Fruit fly (Drosophila melanogaster): ENCODE results near the gene out.
A peak's percentile ranks its signal among the peaks of the same experiment; 100 is the strongest.

The out gene

dm6 chrX:19262553-19262952 is 59.4 kb downstream of the out start:
- no peak for TF ChIP-seq Ravus (GFP tag; IDR thresholded peaks at IDR 0.05)
- TF ChIP-seq CG10979 (tag; optimal IDR thresholded peaks at IDR 0.05): peak; percentile 25
- TF ChIP-seq CG15073 (GFP tag; optimal IDR thresholded peaks at IDR 0.05): no peak
- TF ChIP-seq Meics (GFP tag; optimal IDR thresholded peaks at IDR 0.05): peak; percentile 21
- TF ChIP-seq CG30020 (tag; optimal IDR thresholded peaks at IDR 0.05): no peak
- no peak for TF ChIP-seq Dad (GFP tag; optimal IDR thresholded peaks at IDR 0.05)
- TF ChIP-seq CG11695 (GFP tag; IDR thresholded peaks at IDR 0.05): peak; percentile 43; the same call in 1 of the 3 replicates
- TF ChIP-seq unc-4 (GFP tag; IDR thresholded peaks at IDR 0.05; ENCODE audit: partially characterized antibody): no peak
- TF ChIP-seq nmo (GFP tag; optimal IDR thresholded peaks at IDR 0.05): no peak
- peak; percentile 32 for TF ChIP-seq CG12391 (tag; optimal IDR thresholded peaks at IDR 0.05)
- TF ChIP-seq CG17359 (tag; optimal IDR thresholded peaks at IDR 0.05): peak; percentile 49
- peak; percentile 11; the same call in 1 of the 2 replicates for TF ChIP-seq CG32532 (GFP tag; IDR thresholded peaks at IDR 0.05)
- TF ChIP-seq CG18262 (tag; optimal IDR thresholded peaks at IDR 0.05): peak; percentile 47
- peak; percentile 14 for TF ChIP-seq zf30C (GFP tag; optimal IDR thresholded peaks at IDR 0.05)
- TF ChIP-seq Hmr (GFP tag; optimal IDR thresholded peaks at IDR 0.05): no peak
- no peak for TF ChIP-seq CG13287 (GFP tag; IDR thresholded peaks at IDR 0.05; ENCODE audit: partially characterized antibody)
- TF ChIP-seq CG14710 (tag; optimal IDR thresholded peaks at IDR 0.05): peak; percentile 20
- no peak for TF ChIP-seq CG2202 (tag; optimal IDR thresholded peaks at IDR 0.05)
- no peak for TF ChIP-seq repo (GFP tag; optimal IDR thresholded peaks at IDR 0.05)
- TF ChIP-seq vvl (GFP tag; IDR thresholded peaks at IDR 0.05): peak; percentile 20; the same call in 1 of the 2 replicates
- no peak for TF ChIP-seq CG34376 (GFP tag; optimal IDR thresholded peaks at IDR 0.05)
- peak; percentile 18 for TF ChIP-seq unpg (GFP tag; optimal IDR thresholded peaks at IDR 0.05)
- TF ChIP-seq dmrt99B (tag; optimal IDR thresholded peaks at IDR 0.05): peak; percentile 45
- no peak for TF ChIP-seq mam (GFP tag; optimal IDR thresholded peaks at IDR 0.05)
- no peak for TF ChIP-seq CG1832 (GFP tag; optimal IDR thresholded peaks at IDR 0.05)
- no peak for TF ChIP-seq CG11247 (GFP tag; IDR thresholded peaks at IDR 0.05)
- no peak for TF ChIP-seq lbe (GFP tag; optimal IDR thresholded peaks at IDR 0.05)
- TF ChIP-seq dysf (GFP tag; IDR thresholded peaks at IDR 0.05): 0 out of 3 replicates have a peak, but pooled peaks have one; percentile 33
- TF ChIP-seq CG15514 (GFP tag; optimal IDR thresholded peaks at IDR 0.05): no peak
- TF ChIP-seq Oli (tag; optimal IDR thresholded peaks at IDR 0.05): peak; percentile 5
- TF ChIP-seq CG33557 (GFP tag; optimal IDR thresholded peaks at IDR 0.05): no peak
- TF ChIP-seq Chrac-16 (GFP tag; optimal IDR thresholded peaks at IDR 0.05): no peak
- TF ChIP-seq CG10267 (tag; optimal IDR thresholded peaks at IDR 0.05): peak; percentile 2
- TF ChIP-seq PHDP (tag; optimal IDR thresholded peaks at IDR 0.05): peak; percentile 24
- no peak for TF ChIP-seq Taf1 (GFP tag; IDR thresholded peaks at IDR 0.05)
- TF ChIP-seq fru (optimal IDR thresholded peaks at IDR 0.05): no peak
- TF ChIP-seq CG3407 (GFP tag; optimal IDR thresholded peaks at IDR 0.05): no peak
- TF ChIP-seq Drgx (GFP tag; IDR thresholded peaks at IDR 0.05): 0 out of 2 replicates have a peak, but pooled peaks have one; percentile 36
- TF ChIP-seq pan (optimal IDR thresholded peaks at IDR 0.05): no peak
- TF ChIP-seq pan (GFP tag; optimal IDR thresholded peaks at IDR 0.05 in 1 of 2, IDR thresholded peaks at IDR 0.05 in 1 of 2): peak in 1 of 2 experiments; percentile 50
- peak; percentile 52 for TF ChIP-seq CG2712 (tag; optimal IDR thresholded peaks at IDR 0.05)
- TF ChIP-seq Fer3 (tag; optimal IDR thresholded peaks at IDR 0.05): peak; percentile 13
- TF ChIP-seq CG5245 (GFP tag; optimal IDR thresholded peaks at IDR 0.05): no peak
- no peak for TF ChIP-seq cad (GFP tag; optimal IDR thresholded peaks at IDR 0.05)
- TF ChIP-seq Mrtf (GFP tag; IDR thresholded peaks at IDR 0.05): no peak
- TF ChIP-seq Opbp (GFP tag; IDR thresholded peaks at IDR 0.05; ENCODE audit: partially characterized antibody): no peak
- TF ChIP-seq sens-2 (GFP tag; IDR thresholded peaks at IDR 0.05): 0 out of 2 replicates have a peak, but pooled peaks have one; percentile 11
- TF ChIP-seq amos (GFP tag; IDR thresholded peaks at IDR 0.05; ENCODE audit: partially characterized antibody): no peak
- peak; percentile 50 for TF ChIP-seq CG2678 (tag; optimal IDR thresholded peaks at IDR 0.05)
- no peak for TF ChIP-seq cwo (GFP tag; optimal IDR thresholded peaks at IDR 0.05)
- no peak for TF ChIP-seq ab (GFP tag; optimal IDR thresholded peaks at IDR 0.05)

Measured in whole organism, embryonic.